Worm (Caenorhabditis elegans) whole organism, late embryonic: Measurements from ENCODE around the gene ZK84.4.

Experiments
- K09A11.1 ChIP-seq: sonication (generic microtip); optimal IDR thresholded peaks from 2 replicates; lab custom pipeline; 2017; ENCODE audit warnings: antibody characterized with exemption, mild to moderate bottlenecking, missing genetic modification characterization, missing compliant biosample characterization; ENCODE audit not compliant: insufficient read depth
- Y22D7AL.16 ChIP-seq: sonication (generic microtip); optimal IDR thresholded peaks from 2 replicates; lab custom pipeline; 2016; ENCODE audit warnings: missing genetic modification characterization, missing compliant biosample characterization
- ceh-14 ChIP-seq: sonication (generic microtip); optimal IDR thresholded peaks from 2 replicates; lab custom pipeline; 2016; ENCODE audit warnings: missing genotype, missing genetic modification characterization, missing compliant biosample characterization
- ceh-18 ChIP-seq: sonication (generic microtip); optimal IDR thresholded peaks from 2 replicates; lab custom pipeline; 2016; ENCODE audit warnings: missing genetic modification characterization, missing compliant biosample characterization
- ceh-2 ChIP-seq: sonication (generic microtip); optimal IDR thresholded peaks from 2 replicates; lab custom pipeline; 2016; ENCODE audit warnings: missing genotype, missing genetic modification characterization, missing compliant biosample characterization
- ceh-31 ChIP-seq: sonication (generic microtip); optimal IDR thresholded peaks from 2 replicates; lab custom pipeline; 2016; ENCODE audit warnings: missing genetic modification characterization, missing compliant biosample characterization
- ceh-48 ChIP-seq: sonication (generic microtip); optimal IDR thresholded peaks from 2 replicates; lab custom pipeline; 2016; ENCODE audit warnings: missing genetic modification characterization, inconsistent platforms, missing compliant biosample characterization
- elt-2 ChIP-seq: sonication (generic microtip); optimal IDR thresholded peaks from 2 replicates; lab custom pipeline; 2016; ENCODE audit warnings: missing genetic modification reagents, missing genetic modification characterization, missing compliant biosample characterization
- elt-4 ChIP-seq: sonication (generic microtip); optimal IDR thresholded peaks from 2 replicates; lab custom pipeline; 2016; ENCODE audit warnings: missing genetic modification characterization, missing compliant biosample characterization
- fkh-10 ChIP-seq: fragments of 150-350 bp; optimal IDR thresholded peaks from 2 replicates; lab custom pipeline; 2014; ENCODE audit warnings: missing biosample characterization, missing genetic modification reagents, missing genetic modification characterization
- hlh-6 ChIP-seq: sonication (generic microtip); optimal IDR thresholded peaks from 2 replicates; lab custom pipeline; 2016; ENCODE audit warnings: missing genotype, missing genetic modification characterization, missing compliant biosample characterization
- lin-11 ChIP-seq: fragments of 200-800 bp; sonication (Bioruptor generic); optimal IDR thresholded peaks from 2 replicates; lab custom pipeline; 2018; ENCODE audit warnings: mild to moderate bottlenecking, missing genetic modification characterization, missing compliant biosample characterization
- madf-2 ChIP-seq: sonication (generic microtip); optimal IDR thresholded peaks from 2 replicates; lab custom pipeline; 2017; ENCODE audit warnings: missing genetic modification characterization, missing compliant biosample characterization
- mec-3 ChIP-seq: sonication (generic microtip); optimal IDR thresholded peaks from 2 replicates; lab custom pipeline; 2016; ENCODE audit warnings: borderline replicate concordance, missing genetic modification characterization, missing compliant biosample characterization
- nhr-11 ChIP-seq: fragments of 150-350 bp; optimal IDR thresholded peaks from 2 replicates; lab custom pipeline; 2014; ENCODE audit warnings: missing biosample characterization, missing genetic modification characterization
- nhr-232 ChIP-seq: sonication (generic microtip); optimal IDR thresholded peaks from 2 replicates; lab custom pipeline; 2016; ENCODE audit warnings: missing genetic modification characterization, missing compliant biosample characterization
- npax-4 ChIP-seq: sonication (generic microtip); optimal IDR thresholded peaks from 2 replicates; lab custom pipeline; 2016; ENCODE audit warnings: missing genetic modification characterization, missing compliant biosample characterization
- pag-3 ChIP-seq: sonication (generic microtip); optimal IDR thresholded peaks from 2 replicates; lab custom pipeline; 2016; ENCODE audit warnings: missing compliant biosample characterization, missing genetic modification characterization, borderline replicate concordance
- pha-4 ChIP-seq: fragments of 150-350 bp; optimal IDR thresholded peaks from 2 replicates; lab custom pipeline; 2018; ENCODE audit warnings: missing biosample characterization, missing genetic modification reagents, missing genetic modification characterization
- pqm-1 ChIP-seq: sonication (generic microtip); optimal IDR thresholded peaks from 2 replicates; lab custom pipeline; 2016; ENCODE audit warnings: missing genetic modification characterization, missing compliant biosample characterization
- pros-1 ChIP-seq: fragments of 150-350 bp; optimal IDR thresholded peaks from 2 replicates; lab custom pipeline; 2014; ENCODE audit warnings: missing biosample characterization, missing genetic modification reagents, missing genetic modification characterization
- rnt-1 ChIP-seq: sonication (generic microtip); optimal IDR thresholded peaks from 2 replicates; lab custom pipeline; 2016; ENCODE audit warnings: missing genetic modification characterization, missing compliant biosample characterization
- syd-9 ChIP-seq: sonication (generic microtip); optimal IDR thresholded peaks from 2 replicates; lab custom pipeline; 2016; ENCODE audit warnings: mild to moderate bottlenecking, missing genetic modification characterization, moderate library complexity, missing compliant biosample characterization
- tbx-2 ChIP-seq: sonication (generic microtip); optimal IDR thresholded peaks from 2 replicates; lab custom pipeline; 2016; ENCODE audit warnings: missing genetic modification characterization, missing compliant biosample characterization
- tbx-7 ChIP-seq: sonication (generic microtip); optimal IDR thresholded peaks from 2 replicates; lab custom pipeline; 2016; ENCODE audit warnings: missing genotype, missing genetic modification characterization, missing compliant biosample characterization
- ttx-3 ChIP-seq: sonication (generic microtip); optimal IDR thresholded peaks from 2 replicates; lab custom pipeline; 2016; ENCODE audit warnings: missing genetic modification reagents, missing genetic modification characterization, missing compliant biosample characterization
- unc-3 ChIP-seq, 2 experiments: fragments of 200-800 bp in 1 of 2; sonication (Bioruptor generic) in 1 of 2; sonication (generic microtip) in 1 of 2; conservative IDR thresholded peaks in 1 of 2; optimal IDR thresholded peaks in 1 of 2; 2 replicates each; pipeline versions ENCODE4 v1.3.6 to Lab custom; 2016 to 2022; ENCODE audit warnings: missing compliant biosample characterization in 2 of 2, missing genetic modification characterization in 2 of 2, missing genetic modification reagents in 1 of 2
- unc-42 ChIP-seq: sonication (generic microtip); optimal IDR thresholded peaks from 2 replicates; lab custom pipeline; 2016; ENCODE audit warnings: missing genotype, missing genetic modification characterization, missing compliant biosample characterization
- unc-55 ChIP-seq: sonication (generic microtip); optimal IDR thresholded peaks from 2 replicates; lab custom pipeline; 2017; ENCODE audit warnings: missing biosample characterization, missing genetic modification reagents, missing genetic modification characterization
- unc-86 ChIP-seq: sonication (generic microtip); optimal IDR thresholded peaks from 2 replicates; lab custom pipeline; 2016; ENCODE audit warnings: missing genetic modification characterization, missing compliant biosample characterization
- zip-5 ChIP-seq: sonication (generic microtip); optimal IDR thresholded peaks from 2 replicates; lab custom pipeline; 2016; ENCODE audit warnings: missing genetic modification characterization, missing compliant biosample characterization
- ztf-16 ChIP-seq: sonication (generic microtip); optimal IDR thresholded peaks from 2 replicates; lab custom pipeline; 2017; ENCODE audit warnings: missing genetic modification characterization, missing compliant biosample characterization

ZK84.4 gene

DNA sequence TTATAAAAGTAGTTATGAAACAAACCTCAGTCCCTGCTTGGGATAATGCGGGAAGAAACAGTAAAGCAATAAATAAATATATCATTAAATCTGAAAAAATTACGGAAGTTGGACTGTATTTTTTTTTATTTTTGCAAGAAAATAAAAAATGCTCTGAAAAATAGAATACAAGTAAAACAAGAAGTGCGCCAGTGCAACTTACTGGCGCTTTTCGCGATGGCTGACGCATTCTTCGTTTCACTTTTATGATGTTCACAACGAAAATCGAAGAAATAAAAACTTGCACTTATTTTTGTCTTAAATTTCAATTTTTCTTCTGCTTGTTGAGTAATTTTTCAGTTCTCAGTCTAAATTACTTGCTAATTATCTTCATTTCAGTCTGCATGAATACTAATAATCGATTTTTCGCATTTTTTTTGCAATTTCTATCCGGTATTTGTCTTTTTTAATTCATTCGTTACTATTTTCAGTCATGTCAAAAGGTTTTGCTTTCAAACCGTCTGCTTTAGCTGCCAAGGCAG is 38.9 kb upstream of the ZK84.4 start, which contains the start of the genes R12C12.6 and ran-5 (continued):
- peak; percentile 24 for TF ChIP-seq ttx-3 (tag; lab: Kevin White, UChicago)
- peak; percentile 4 for TF ChIP-seq ceh-48 (tag; lab: Kevin White, UChicago)

DNA sequence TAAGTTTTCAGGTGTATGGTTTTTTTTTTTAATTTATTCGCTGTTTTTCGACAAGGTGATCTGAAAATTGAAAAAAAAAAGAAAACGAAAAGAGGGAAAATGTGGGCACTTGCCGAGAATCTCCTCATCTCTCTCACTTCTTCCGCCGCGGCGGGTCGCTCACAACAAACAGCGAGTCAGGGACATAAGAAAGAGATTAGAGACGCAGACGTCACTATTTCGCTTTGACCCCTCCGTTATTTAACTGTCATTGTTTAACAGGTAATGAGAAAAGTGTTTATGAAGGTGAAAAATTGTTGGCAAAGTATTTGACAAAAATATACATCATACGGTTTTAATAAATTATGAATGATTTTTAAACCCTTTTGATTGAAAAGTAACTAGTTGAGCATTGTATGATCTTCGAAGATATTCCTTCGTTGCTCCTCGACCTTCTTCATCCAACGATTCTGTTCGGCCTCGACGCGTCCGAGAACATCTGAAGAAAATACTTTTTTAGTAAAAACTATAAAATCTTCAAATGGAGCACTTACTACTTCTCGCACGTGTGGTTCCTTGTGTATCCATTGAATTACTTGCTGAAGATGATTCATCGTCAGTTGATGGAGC is 37.3 kb upstream of the ZK84.4 start:
- TF ChIP-seq ceh-2 (no peak), ceh-18 (tag; lab: Kevin White, UChicago) (peak; percentile 6)
- TF ChIP-seq, all 69 proteins: peak for 1

DNA sequence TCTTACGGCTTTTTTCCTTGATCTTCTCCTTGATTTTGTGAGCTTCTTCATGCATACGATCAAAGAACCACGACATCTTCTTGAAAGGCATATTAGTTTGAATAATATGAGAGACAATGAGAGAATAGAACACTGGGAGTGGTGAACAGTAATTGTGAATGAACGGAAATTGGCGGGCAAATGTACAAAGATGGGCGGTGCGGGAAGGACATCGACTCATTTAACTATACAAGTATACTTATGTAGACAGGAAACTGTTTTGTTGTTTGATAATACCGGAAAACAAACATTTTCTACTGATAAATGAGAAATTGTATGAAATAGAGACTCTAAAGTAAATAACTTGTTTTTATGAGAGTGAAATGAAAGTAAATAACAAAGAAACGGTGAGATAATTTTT is 36.3 kb upstream of the ZK84.4 start, which contains the start of gene R12C12.5:
R12C12.5 (minus strand) TSS at position 101 of the 400 bp plus-strand sequence.
- TF ChIP-seq zip-5 (tag; lab: Kevin White, UChicago) (no peak), unc-42 (tag; lab: Kevin White, UChicago) (no peak)

ce11 chrII:6043166-6043565 is 34.4 kb upstream of the ZK84.4 start, which contains the start of gene R12C12.10:
Gene R12C12.10, minus strand, starts transcription at chrII:6043266.
- TF ChIP-seq unc-86 (tag; lab: Kevin White, UChicago) (no peak), pag-3 (tag; lab: Kevin White, UChicago) (no peak), madf-2 (tag; lab: Kevin White, UChicago) (no peak), tbx-7 (tag; lab: Kevin White, UChicago) (no peak), fkh-10 (GFP tag; lab: Kevin White, UChicago) (no peak), tbx-2 (no peak), elt-2 (tag; lab: Kevin White, UChicago) (no peak), pha-4 (tag; lab: Kevin White, UChicago) (no peak), ztf-16 (tag; lab: Kevin White, UChicago) (no peak), mec-3 (tag; lab: Kevin White, UChicago) (no peak), ceh-14 (tag; lab: Kevin White, UChicago) (no peak), unc-3 (GFP tag; conservative IDR thresholded peaks at IDR 0.05; lab: Robert Waterston, UW) (no peak), unc-3 (tag; optimal IDR thresholded peaks at IDR 0.05; lab: Kevin White, UChicago) (no peak), elt-4 (no peak), rnt-1 (tag; lab: Kevin White, UChicago) (no peak)

ce11 chrII:6031106-6031505 is 22.3 kb upstream of the ZK84.4 start, which contains the start of gene frpr-16:
Gene frpr-16, minus strand, starts transcription at chrII:6031206.
- TF ChIP-seq Y22D7AL.16 (tag; lab: Kevin White, UChicago): no peak

DNA sequence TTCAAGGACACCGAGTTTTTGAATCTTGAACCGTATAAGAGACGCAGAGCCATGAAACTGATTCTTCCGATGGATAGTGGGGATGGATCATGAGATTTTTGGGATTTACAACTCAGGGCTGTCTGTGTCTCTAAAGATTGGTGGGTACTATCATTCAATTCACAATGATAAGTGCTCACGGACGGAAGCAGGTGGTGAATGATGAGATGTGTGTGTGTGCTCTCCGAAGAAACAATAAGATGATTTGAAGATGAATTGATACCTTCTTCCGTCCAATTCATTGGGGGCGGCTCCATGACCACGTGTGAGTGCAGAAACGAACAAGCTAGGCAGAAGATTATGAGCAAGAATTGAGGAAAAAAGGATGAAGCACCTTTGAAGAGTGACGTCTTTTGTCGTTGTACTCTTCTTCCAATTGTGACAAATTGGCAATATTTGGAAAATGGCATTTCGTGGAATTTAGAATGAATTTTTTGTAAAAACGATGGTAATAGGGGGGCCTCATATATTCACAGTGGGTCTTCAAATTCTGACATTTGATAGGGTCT is 19.9 kb upstream of the ZK84.4 start:
- TF ChIP-seq ceh-14 (tag; lab: Kevin White, UChicago) (no peak), ceh-18 (tag; lab: Kevin White, UChicago) (peak; percentile 59), rnt-1 (tag; lab: Kevin White, UChicago) (peak; percentile 55), unc-55 (GFP tag; lab: Kevin White, UChicago) (peak; percentile 66)

DNA sequence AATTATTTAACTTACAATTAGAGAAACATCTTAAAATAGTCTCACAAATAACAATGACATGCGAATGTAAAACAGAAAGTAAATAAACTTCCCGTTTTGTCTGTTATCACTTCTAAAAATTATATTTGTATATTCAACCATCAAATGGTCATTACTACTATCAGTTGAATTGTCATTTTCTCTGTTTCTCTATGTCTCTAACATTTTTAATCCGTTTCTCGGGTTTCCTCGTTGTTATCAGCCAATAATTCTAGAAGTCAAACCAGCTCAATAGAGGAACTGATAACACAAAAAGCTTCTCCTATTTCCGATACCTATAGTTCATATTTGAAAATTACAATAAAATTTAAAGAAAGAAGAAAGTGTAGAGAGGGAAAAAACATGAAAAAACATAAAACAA is 17.9 kb upstream of the ZK84.4 start:
- TF ChIP-seq nhr-11 (tag; lab: Kevin White, UChicago) (no peak), Y22D7AL.16 (tag; lab: Kevin White, UChicago) (no peak), hlh-6 (tag; lab: Kevin White, UChicago) (no peak), K09A11.1 (no peak), pqm-1 (peak; percentile 81), pros-1 (no peak), pag-3 (tag; lab: Kevin White, UChicago) (no peak), unc-55 (GFP tag; lab: Kevin White, UChicago) (no peak), syd-9 (tag; lab: Kevin White, UChicago) (no peak), nhr-232 (no peak), ceh-31 (tag; lab: Kevin White, UChicago) (no peak), lin-11 (no peak), npax-4 (no peak), elt-2 (tag; lab: Kevin White, UChicago) (peak; percentile 94)
- TF ChIP-seq, all 69 proteins: peak for 2
